Worm (Caenorhabditis elegans) whole organism, mixed stage, embryonic: ENCODE measurements around the gene R13H9.6.

Source experiments
- lin-13 ChIP-seq: fragments of 150-350 bp; optimal IDR thresholded peaks from 2 replicates; lab custom pipeline; 2014; ENCODE audit warnings: missing biosample characterization, missing genetic modification characterization
- nhr-12 ChIP-seq: fragments of 150-350 bp; optimal IDR thresholded peaks from 2 replicates; lab custom pipeline; 2014; ENCODE audit warnings: missing biosample characterization, missing genetic modification characterization
- tbx-8 ChIP-seq: fragments of 200-800 bp; sonication (Bioruptor generic); optimal IDR thresholded peaks from 2 replicates; lab custom pipeline; 2018; ENCODE audit warnings: mild to moderate bottlenecking, missing genetic modification characterization, moderate library complexity, missing compliant biosample characterization
- unc-62 ChIP-seq: fragments of 150-350 bp; optimal IDR thresholded peaks from 2 replicates; lab custom pipeline; 2014; ENCODE audit warnings: missing biosample characterization, missing genetic modification reagents, missing genetic modification characterization
- ztf-11 ChIP-seq: fragments of 150-350 bp; optimal IDR thresholded peaks from 2 replicates; lab custom pipeline; 2014; ENCODE audit warnings: missing biosample characterization, missing genetic modification characterization

DNA sequence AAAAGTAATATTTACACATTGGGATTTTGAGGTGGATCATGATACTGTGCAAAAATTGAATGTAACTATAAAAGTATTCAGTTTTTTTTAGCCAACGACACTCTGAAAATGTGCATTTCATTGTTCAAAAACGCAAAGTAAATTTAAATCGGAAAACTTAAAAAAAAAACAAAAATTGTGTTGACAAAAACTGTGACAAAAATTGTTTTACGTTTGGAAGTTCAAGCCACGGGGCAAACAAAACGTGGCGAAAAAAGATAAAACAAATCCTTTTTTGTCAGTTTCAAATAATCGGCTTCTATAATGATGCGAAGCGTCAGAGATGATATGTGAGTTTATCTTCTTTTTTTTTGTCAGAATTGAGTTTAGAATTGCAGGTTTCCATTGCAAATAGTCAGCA is 43.1 kb upstream of the R13H9.6 start, which contains the start of gene AC7.3:
- no peak for TF ChIP-seq nhr-12 (tag; lab: Kevin White, UChicago)
- no peak for TF ChIP-seq ztf-11 (tag; lab: Kevin White, UChicago)
- no peak for TF ChIP-seq unc-62 (GFP tag; lab: Kevin White, UChicago)
- TF ChIP-seq tbx-8 (GFP tag; lab: Kevin White, UChicago) = no peak
- TF ChIP-seq lin-13 (tag; lab: Kevin White, UChicago) = no peak
